Worm (Caenorhabditis elegans): ENCODE data around the gene klp-6.

Gene klp-6

ce11 chrIII:4998111-4998859, 32.4 kb upstream of the klp-6 start, which contains the start of gene tmem-131:
TSS of gene tmem-131 (minus strand) at chrIII:4998161.
- no peak for TF ChIP-seq pha-4 (tag; optimal IDR thresholded peaks at IDR 0.05)
- no peak for TF ChIP-seq zip-8 (tag; optimal IDR thresholded peaks at IDR 0.05)
- no peak for TF ChIP-seq tbx-8 (GFP tag; optimal IDR thresholded peaks at IDR 0.05)
- TF ChIP-seq bed-3 (GFP tag; optimal IDR thresholded peaks at IDR 0.05): no peak
- TF ChIP-seq ceh-83 (GFP tag; optimal IDR thresholded peaks at IDR 0.05): no peak
- TF ChIP-seq elt-3 (tag; optimal IDR thresholded peaks at IDR 0.05): no peak
- TF ChIP-seq ham-2 (GFP tag; optimal IDR thresholded peaks at IDR 0.05): no peak
- no peak for TF ChIP-seq lin-13 (tag; optimal IDR thresholded peaks at IDR 0.05)
- no peak for TF ChIP-seq sem-2 (GFP tag; optimal IDR thresholded peaks at IDR 0.05)
- no peak for TF ChIP-seq nhr-12 (tag; optimal IDR thresholded peaks at IDR 0.05)
- no peak for TF ChIP-seq unc-120 (tag; optimal IDR thresholded peaks at IDR 0.05; ENCODE audit: poor library complexity, severe bottlenecking)
- no peak for TF ChIP-seq nhr-76 (tag; optimal IDR thresholded peaks at IDR 0.05)
- TF ChIP-seq lin-32 (GFP tag; optimal IDR thresholded peaks at IDR 0.05): no peak
- TF ChIP-seq elt-1 (tag; optimal IDR thresholded peaks at IDR 0.05; ENCODE audit: borderline replicate concordance, insufficient read depth): no peak
- no peak for TF ChIP-seq cnd-1 (tag; optimal IDR thresholded peaks at IDR 0.05)
- TF ChIP-seq snpc-4 (tag; optimal IDR thresholded peaks at IDR 0.05): no peak
- no peak for TF ChIP-seq drap-1 (GFP tag; optimal IDR thresholded peaks at IDR 0.05)

ce11 chrIII:4998956-4999425, 31.7 kb upstream of the klp-6 start, which contains the start of gene smcr-8:
TSS of gene smcr-8 (plus strand) at chrIII:4999375.
- TF ChIP-seq unc-120 (tag; optimal IDR thresholded peaks at IDR 0.05; ENCODE audit: poor library complexity, severe bottlenecking) (no peak), unc-62 (GFP tag; optimal IDR thresholded peaks at IDR 0.05) (no peak), hlh-1 (tag; optimal IDR thresholded peaks at IDR 0.05) (no peak)

- TF ChIP-seq drap-1 (GFP tag; optimal IDR thresholded peaks at IDR 0.05) (no peak), nhr-76 (tag; optimal IDR thresholded peaks at IDR 0.05) (no peak), cnd-1 (tag; optimal IDR thresholded peaks at IDR 0.05) (no peak), tbx-8 (GFP tag; optimal IDR thresholded peaks at IDR 0.05) (no peak), zip-8 (tag; optimal IDR thresholded peaks at IDR 0.05) (no peak), sptf-1 (tag; optimal IDR thresholded peaks at IDR 0.05) (no peak), ces-1 (GFP tag; optimal IDR thresholded peaks at IDR 0.05) (no peak)
These were observed 28.5 kb upstream of the klp-6 start, which contains the start of gene R144.10 for ce11 chrIII:5002231-5002630. TSS of gene R144.10 (minus strand) at chrIII:5002331.

- TF ChIP-seq nhr-76 (tag; optimal IDR thresholded peaks at IDR 0.05) (no peak), unc-120 (tag; optimal IDR thresholded peaks at IDR 0.05; ENCODE audit: poor library complexity, severe bottlenecking) (no peak), ceh-43 (GFP tag; optimal IDR thresholded peaks at IDR 0.05) (no peak), ceh-39 (tag; optimal IDR thresholded peaks at IDR 0.05) (no peak), flh-1 (GFP tag; optimal IDR thresholded peaks at IDR 0.05) (no peak), mep-1 (tag; optimal IDR thresholded peaks at IDR 0.05) (no peak), hlh-1 (tag; optimal IDR thresholded peaks at IDR 0.05) (no peak), nhr-237 (tag; optimal IDR thresholded peaks at IDR 0.05) (no peak), lsy-2 (tag; optimal IDR thresholded peaks at IDR 0.05) (no peak)
These were observed 26.1 kb upstream of the klp-6 start, which contains the start of gene R144.6 for ce11 chrIII:5004621-5005020. TSS of gene R144.6 (minus strand) at chrIII:5004721.

DNA sequence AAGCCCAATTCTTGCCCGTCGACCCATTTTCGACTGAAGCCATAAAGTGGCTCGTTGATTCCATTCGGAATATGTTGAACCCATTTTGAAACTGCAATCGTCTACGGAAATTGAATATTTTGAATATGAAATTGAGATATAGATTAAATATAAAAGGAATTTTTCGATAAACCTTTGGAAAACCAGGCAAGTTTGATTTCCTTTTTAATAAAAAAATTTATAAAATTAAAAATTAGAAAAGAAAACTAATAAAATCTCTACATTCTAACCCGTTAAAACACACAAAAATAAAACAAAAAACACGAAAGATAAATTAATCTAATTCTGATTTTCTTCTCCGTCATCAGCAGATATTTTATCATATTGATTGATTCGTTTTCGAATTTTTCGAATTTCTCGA, 23.8 kb upstream of the klp-6 start, which contains the start of gene R144.12:
TSS of gene R144.12 (minus strand) at position 101 of the 400 bp plus-strand sequence.
- no peak for TF ChIP-seq lsy-2 (tag; optimal IDR thresholded peaks at IDR 0.05)
- no peak for TF ChIP-seq ceh-43 (GFP tag; optimal IDR thresholded peaks at IDR 0.05)
- no peak for TF ChIP-seq nhr-12 (tag; optimal IDR thresholded peaks at IDR 0.05)
- TF ChIP-seq drap-1 (GFP tag; optimal IDR thresholded peaks at IDR 0.05): no peak
- TF ChIP-seq blmp-1 (tag; optimal IDR thresholded peaks at IDR 0.05): no peak
- TF ChIP-seq mls-2 (tag; optimal IDR thresholded peaks at IDR 0.05): no peak
- no peak for TF ChIP-seq mab-5 (tag; optimal IDR thresholded peaks at IDR 0.05)
- TF ChIP-seq sptf-1 (tag; optimal IDR thresholded peaks at IDR 0.05): no peak
